Fruit fly (Drosophila melanogaster) ovary, adult (tissue): Measurements from ENCODE around the gene CG31551.

ENCODE experiments used
- CG17801 ChIP-seq: fragments of 200-800 bp; optimal IDR thresholded peaks from 2 replicates; lab custom pipeline; 2019; ENCODE audit warnings: missing biosample characterization, mild to moderate bottlenecking, missing genetic modification characterization, moderate library complexity; ENCODE audit not compliant: partially characterized antibody

Gene CG31551

DNA sequence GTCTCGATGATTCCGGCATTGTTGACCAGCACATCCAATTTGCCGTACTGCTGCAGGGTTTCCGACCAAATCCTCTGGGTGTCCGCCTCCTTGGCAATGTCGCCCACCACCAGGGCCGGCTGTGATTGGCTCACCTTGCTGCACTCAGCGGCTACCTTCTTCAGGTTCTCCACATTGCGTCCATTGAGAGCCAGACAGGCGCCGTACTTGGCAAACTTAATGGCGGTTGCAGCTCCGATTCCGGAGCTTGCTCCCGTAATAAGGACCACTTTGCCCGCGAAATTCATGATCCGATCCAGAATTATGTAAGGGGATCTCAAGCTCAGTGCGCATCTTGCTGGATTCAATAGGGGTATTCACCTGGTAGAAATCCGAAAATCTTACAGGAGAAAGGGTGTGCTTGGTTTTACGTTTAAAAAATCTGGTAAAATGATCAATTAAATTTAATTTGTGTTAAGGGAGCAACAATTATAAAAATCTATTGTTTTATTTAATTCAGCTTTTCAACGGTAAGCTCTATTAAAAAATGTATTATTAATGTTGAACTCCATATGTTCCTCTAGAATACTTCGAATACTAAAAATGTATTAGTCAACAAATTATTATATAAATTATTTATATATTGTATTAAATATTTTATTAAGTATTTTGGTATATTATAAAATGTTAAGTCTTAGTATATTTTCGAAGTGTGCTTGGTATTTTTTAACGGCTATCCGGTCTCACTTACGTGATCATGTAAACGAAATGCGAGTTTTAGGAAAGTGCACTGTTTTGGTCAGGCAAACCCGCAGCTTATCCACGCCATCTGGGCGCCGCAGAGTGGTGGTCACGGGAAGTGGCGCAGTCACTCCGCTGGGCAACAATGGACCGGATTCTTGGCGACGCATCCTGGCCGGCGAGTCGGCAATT is 9.1 kb downstream of the CG31551 start, which contains the start of the genes CG31548 and CG12170:
CG31548 (minus strand) TSS at position 334 of the 912 bp plus-strand sequence.
CG12170 (plus strand) TSS at position 716 of the 912 bp plus-strand sequence.
- TF ChIP-seq CG17801 (GFP tag; lab: Kevin White, UChicago) = no peak

DNA sequence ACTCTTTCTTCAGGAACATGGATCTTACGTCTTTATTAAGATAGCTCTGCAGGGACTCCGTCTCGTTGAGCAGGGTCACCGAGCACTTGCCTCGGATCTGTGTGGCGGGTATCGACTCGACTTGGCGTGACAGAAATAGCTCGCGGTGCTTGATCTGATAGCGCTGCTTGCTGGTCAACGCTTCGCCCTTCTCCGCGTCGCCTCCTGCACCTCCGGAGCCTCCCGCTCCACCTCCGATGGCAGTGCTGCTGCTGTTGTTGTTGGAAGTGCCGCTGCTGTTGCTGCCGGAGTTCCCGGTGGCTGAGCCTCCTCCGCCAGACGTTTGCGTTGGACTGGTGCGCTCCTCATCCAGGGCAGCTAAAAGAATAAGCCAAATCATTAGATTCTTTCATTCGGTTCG is 15.8 kb downstream of the CG31551 start:
- no peak for TF ChIP-seq CG17801 (GFP tag; lab: Kevin White, UChicago)

DNA sequence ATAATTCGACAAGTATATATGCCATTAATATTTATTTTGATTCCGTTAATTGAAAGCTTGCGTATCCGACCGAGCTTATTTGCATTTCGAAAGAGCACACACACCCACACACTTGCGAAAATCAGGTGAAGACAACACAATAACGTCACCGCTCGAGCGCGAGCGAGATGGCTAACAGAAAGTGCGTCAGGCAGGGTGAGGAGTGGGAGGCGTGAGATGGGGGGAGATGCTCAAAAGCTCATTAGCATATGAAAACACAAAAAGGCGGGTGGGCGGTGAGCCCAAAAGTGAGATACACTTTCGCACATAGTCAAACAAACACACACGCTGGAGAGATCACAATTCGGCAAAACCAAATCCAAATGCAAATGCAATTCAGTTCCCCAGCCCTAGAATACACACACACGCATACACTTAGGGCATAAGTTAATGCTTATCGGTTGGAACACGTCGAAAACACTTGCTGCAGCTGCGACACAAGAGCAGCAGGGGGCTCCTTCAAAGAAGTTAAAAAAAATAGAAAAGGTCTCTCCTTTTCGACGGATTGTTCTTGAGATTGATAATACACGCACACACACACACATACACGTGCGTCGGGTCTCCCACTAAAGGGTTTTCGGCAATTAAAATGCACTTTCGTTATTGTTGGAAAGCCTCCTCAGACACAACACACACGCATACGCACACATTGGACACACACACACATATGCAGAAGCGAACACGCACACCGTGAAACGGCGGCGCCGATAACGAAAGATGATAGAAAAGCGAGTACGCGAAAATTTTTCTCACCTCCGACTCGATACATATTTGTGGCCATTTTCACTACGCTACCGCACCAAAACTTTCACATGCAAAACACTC is 20.3 kb downstream of the CG31551 start:
- no peak for TF ChIP-seq CG17801 (GFP tag; lab: Kevin White, UChicago)

DNA sequence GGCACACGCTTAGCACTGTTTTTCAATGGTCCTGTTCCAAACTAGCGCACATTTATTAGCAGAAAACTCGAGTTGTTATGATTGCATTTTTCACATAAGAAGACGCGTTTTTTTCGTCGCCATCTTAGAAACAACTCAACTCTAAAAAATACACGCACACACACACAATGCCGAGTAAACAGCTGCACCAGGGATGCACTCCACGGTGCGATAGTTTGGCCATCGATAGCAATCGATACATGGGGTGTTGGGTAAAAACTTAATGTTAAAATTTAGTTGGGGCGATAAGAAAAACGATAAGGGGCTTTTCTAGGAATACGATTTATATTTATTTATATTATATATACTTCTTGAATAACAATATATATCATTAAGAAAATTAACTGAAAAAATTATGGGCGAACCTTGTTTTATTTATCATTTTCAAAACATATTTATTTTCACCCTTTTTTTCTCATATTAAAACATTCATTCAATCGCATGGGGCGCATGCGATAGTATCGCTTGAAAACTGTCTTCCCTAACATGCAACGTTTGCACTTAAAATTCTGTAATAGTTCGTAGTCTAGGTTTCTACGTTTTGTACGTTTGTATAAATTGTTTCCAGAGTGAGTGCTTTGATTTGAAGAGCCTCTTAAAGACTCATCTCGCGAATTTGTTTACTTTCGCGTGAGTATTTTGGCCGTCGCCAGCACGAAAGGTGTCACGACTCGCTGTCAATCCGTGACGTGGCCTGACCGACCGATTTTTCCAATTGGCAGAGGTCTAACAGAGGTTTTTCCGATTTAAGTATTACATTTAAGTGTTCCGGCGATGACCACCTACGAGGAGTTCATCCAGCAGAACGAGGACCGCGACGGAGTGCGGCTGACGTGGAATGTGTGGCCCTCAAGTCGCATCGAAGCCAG is 21.2 kb downstream of the CG31551 start, which contains the start of the genes MTA1-like and Sec23:
MTA1-like (minus strand) TSS at position 170 of the 908 bp plus-strand sequence.
Sec23 (plus strand) TSS at position 497 of the 908 bp plus-strand sequence.
- TF ChIP-seq CG17801 (GFP tag; lab: Kevin White, UChicago) = no peak

DNA sequence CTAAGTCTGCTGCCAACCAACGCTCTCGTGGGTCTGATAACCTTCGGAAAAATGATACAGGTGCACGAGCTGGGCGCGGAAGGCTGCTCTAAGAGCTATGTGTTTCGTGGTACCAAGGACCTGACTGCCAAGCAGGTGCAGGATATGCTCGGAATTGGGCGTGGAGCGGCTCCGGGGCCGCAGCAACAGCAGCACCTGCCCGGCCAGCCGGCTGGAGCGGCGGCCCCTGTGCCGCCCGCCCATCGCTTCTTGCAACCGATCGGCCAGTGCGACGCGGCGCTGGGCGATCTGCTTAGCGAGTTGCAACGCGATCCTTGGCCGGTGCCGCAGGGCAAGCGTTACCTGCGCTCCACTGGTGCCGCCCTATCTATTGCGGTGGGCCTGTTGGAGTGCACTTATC is 22.3 kb downstream of the CG31551 start:
- no peak for TF ChIP-seq CG17801 (GFP tag; lab: Kevin White, UChicago)

DNA sequence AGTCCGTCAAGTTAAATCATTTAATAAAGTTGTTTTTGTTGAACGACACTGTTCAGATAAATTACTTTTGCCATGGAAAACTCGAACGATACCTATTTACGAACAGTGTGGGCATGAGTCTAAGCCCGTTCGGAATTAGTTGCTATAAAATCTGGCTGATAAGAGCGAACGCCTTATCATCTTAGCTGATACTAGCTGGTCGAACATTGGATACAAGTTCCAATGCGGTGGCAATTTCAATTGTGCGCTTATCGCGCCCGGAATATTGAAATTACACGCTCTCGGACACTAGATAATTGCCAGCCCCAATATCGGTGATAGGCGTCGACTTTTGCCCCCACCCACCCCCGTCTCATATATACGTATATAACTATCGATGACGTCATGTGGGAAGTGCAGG is 26.2 kb downstream of the CG31551 start:
- no peak for TF ChIP-seq CG17801 (GFP tag; lab: Kevin White, UChicago)

DNA sequence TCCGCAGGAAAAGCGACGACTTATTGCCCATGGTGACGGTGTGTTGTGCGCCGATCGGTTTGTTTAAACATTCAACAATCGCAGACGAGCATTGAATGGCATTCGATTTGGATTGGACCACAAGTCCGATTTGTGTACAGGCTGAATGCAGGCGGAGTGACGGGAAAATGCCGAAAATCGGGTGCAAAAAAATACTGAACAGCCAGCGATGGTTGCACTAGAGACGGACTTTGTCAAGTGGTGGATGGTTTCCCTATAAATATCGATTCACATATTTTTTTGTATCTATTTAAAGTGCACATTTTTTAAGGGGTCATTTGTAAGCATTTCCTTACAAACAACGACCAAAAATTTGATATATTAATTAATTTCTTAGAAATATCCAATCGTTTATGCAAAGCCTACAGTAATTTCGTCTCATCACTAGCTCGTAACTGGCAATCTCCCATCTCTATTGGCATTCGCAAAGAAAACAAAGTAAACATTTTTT is 27.1 kb downstream of the CG31551 start, which contains the start of the genes elm and MED27:
elm (minus strand) TSS at position 170 of the 490 bp plus-strand sequence.
MED27 (plus strand) TSS at position 448 of the 490 bp plus-strand sequence.
- peak; percentile 93 for TF ChIP-seq CG17801 (GFP tag; lab: Kevin White, UChicago)

DNA sequence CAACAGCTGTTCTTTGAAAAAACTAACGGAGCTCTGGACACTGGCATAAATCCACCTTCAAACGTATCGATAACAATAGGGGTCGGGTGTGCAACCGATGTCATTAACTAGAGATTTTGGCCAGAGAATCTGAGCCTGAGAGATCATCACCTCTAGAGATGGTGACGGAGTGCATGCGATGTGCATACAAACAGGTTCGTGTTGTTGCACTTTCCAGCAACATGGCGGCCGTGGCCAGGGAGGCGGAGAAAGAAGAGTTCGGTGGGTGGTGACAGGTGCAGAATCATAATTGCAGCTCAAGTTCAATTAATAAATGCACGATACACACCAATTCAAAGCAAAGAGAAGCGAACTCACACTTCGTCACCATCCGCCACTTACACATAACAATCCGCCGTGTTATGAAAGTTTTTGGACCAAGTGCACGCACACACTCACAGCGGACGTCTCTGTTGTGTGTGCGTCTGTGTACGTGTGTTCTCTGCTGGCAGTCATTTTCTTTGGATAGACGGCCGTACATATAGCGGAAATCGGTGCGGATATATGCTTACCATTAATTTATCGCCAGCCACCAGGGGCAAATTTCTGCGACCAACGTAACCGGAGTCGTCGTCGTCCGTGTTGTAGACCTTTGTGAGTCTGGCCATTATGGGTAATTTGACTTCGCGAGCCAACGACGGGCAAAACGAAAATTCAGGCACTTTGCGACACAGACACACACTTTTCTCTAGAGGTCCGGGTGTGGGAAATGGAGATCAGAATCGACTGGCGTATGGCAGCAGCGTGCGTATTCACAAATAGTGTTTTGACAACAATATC is 31.5 kb downstream of the CG31551 start:
- no peak for TF ChIP-seq CG17801 (GFP tag; lab: Kevin White, UChicago)

DNA sequence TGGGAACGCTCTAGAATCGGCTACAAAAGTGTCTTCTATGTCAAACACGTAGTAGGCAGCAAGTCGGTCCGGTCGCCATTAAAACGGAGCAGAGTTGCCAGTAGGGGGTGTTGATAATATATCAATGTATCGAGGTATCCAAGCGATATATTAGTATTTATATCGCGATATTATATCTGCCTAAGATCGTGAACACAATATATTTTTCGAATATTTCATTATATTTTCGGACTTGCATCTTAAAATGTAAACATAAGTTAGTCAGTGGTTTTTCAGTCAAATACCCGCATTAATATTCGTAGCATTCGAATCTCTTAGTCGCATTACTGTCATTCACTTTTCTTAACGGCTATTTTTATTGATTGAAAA is 32.2 kb downstream of the CG31551 start, which contains the start of gene CG2182:
CG2182 (minus strand) TSS at position 84 of the 369 bp plus-strand sequence.
- TF ChIP-seq CG17801 (GFP tag; lab: Kevin White, UChicago) = no peak

DNA sequence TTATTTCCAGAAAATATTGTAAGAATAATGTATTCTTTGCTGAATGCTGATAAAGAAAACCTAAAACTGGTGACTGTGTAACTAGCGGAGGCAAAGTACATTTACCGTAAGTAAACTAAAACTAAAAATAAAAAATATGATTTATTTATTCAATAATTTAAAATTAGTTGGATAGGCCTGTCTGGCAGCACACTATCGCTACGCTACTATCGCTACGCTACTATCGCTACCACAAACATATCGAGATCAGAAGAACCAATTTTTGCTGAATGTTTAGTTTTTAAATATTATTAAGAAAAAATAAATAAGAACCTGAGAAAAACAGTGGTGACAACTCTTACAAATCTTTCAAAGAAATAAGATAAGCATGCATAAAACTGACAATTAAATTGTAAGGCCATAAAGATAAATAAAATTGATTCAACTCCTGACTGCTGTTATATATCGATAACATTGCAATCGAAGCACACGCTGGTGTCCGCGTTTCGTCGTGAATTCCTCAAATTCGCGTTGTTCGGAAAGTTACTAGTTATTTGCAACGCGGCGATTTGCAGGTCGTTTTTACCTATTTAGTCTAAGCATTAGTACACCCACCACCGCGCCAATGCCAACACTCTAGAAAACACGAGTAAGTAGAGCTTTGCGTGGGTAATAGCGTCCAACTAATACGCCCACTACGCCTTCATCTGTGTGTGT is 32.7 kb downstream of the CG31551 start, which contains the start of gene Wdr33:
Wdr33 (plus strand) TSS at position 438 of the 696 bp plus-strand sequence.
- no peak for TF ChIP-seq CG17801 (GFP tag; lab: Kevin White, UChicago)

DNA sequence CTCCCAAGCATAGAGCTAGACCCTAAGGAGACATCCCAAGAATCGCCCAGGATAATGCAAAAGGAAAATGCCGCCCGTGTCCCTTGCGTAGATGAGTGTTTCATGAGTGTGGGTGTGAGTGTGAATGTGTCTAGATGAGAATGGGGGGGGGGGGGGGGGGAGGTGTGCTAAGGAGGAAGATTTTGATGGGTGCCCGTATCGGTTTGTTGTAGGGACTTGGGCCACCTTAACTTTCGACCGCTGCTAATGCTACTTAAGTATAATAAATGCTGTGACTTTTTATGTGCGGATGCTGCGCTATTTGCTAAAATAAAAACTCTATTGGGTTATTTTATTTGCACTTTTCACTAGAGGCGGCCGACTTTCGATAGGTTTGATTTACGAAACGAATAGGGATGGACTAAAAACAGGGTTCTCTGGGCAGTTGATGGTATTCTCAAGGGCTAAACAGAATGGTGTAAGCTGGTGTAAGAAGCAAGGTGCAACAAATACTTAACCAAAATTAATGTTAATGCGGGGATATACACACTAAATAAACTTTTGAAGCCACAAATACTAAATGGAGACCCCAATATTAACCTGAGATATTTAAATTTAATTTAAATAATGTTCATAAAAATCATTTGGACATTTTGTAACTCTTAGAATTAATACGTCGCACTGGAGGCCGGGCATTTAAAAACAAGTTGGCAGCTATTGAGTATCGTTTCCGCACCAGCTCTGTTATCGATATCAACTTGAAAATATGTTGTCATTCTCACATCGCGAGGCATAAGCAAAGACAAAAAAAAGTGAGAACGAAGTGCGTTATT is 41.5 kb downstream of the CG31551 start, which contains the start of the genes Xe7 and Atg17:
Xe7 (minus strand) TSS at position 407 of the 812 bp plus-strand sequence.
Atg17 (plus strand) TSS at position 786 of the 812 bp plus-strand sequence.
- TF ChIP-seq CG17801 (GFP tag; lab: Kevin White, UChicago) = peak; percentile 88
